Worm (Caenorhabditis elegans) whole organism, L4 larva: ENCODE measurements around the gene zip-10.

Source experiments
- D1046.2 ChIP-seq: fragments of 200-800 bp; sonication (Bioruptor generic); IDR thresholded peaks from 2 replicates; pipeline ENCODE4 v1.3.6; 2022; ENCODE audit warnings: missing genetic modification characterization, missing compliant biosample characterization
- F10B5.3 ChIP-seq: sonication (generic microtip); optimal IDR thresholded peaks from 2 replicates; lab custom pipeline; 2016; ENCODE audit warnings: mild to moderate bottlenecking, missing genetic modification characterization, missing compliant biosample characterization
- F26F4.8 ChIP-seq: fragments of 200-800 bp; sonication (Bioruptor generic); conservative IDR thresholded peaks from 2 replicates; pipeline ENCODE4 v1.3.6; 2022; ENCODE audit warnings: missing genetic modification characterization, missing compliant biosample characterization
- F37D6.2 ChIP-seq: sonication (generic microtip); optimal IDR thresholded peaks from 2 replicates; lab custom pipeline; 2016; ENCODE audit warnings: mild to moderate bottlenecking, missing genetic modification characterization, missing compliant biosample characterization
- ZK337.2 ChIP-seq: fragments of 200-800 bp; sonication (Bioruptor generic); IDR thresholded peaks from 2 replicates; pipeline ENCODE4 v1.3.6; 2022; ENCODE audit warnings: missing genetic modification reagents, missing genetic modification characterization, missing compliant biosample characterization
- ZK546.5 ChIP-seq, 2 experiments: sonication (generic microtip); optimal IDR thresholded peaks; 2 replicates each; lab custom pipeline; 2017; ENCODE audit warnings: missing biosample characterization in 2 of 2, missing genetic modification characterization in 2 of 2
- ceh-20 ChIP-seq: fragments of 200-800 bp; sonication (Bioruptor generic); IDR thresholded peaks from 2 replicates; pipeline ENCODE4 v1.3.6; 2022; ENCODE audit warnings: missing genetic modification reagents, missing genetic modification characterization, missing compliant biosample characterization
- ceh-28 ChIP-seq: fragments of 150-350 bp; optimal IDR thresholded peaks from 2 replicates; lab custom pipeline; 2014; ENCODE audit warnings: missing biosample characterization, missing genetic modification reagents, missing genetic modification characterization
- ceh-44 ChIP-seq: fragments of 200-800 bp; sonication (Bioruptor generic); IDR thresholded peaks from 2 replicates; pipeline ENCODE4 v1.3.6; 2022; ENCODE audit warnings: missing genetic modification reagents, missing genetic modification characterization, missing compliant biosample characterization
- ceh-82 ChIP-seq: sonication (generic microtip); optimal IDR thresholded peaks from 2 replicates; lab custom pipeline; 2017; ENCODE audit warnings: missing biosample characterization, missing genetic modification characterization
- daf-19 ChIP-seq: fragments of 200-800 bp; sonication (Bioruptor generic); conservative IDR thresholded peaks from 2 replicates; pipeline ENCODE4 v1.3.6; 2022; ENCODE audit warnings: missing genetic modification characterization, missing compliant biosample characterization
- dmd-6 ChIP-seq: fragments of 200-800 bp; sonication (Bioruptor generic); IDR thresholded peaks from 2 replicates; pipeline ENCODE4 v1.3.6; 2022; ENCODE audit warnings: missing genetic modification reagents, missing genetic modification characterization, missing compliant biosample characterization
- dpl-1 ChIP-seq: fragments of 150-350 bp; optimal IDR thresholded peaks from 2 replicates; lab custom pipeline; 2014; ENCODE audit warnings: missing biosample characterization, missing genetic modification reagents, missing genetic modification characterization
- dve-1 ChIP-seq: sonication (generic microtip); optimal IDR thresholded peaks from 2 replicates; lab custom pipeline; 2017; ENCODE audit warnings: antibody characterized with exemption, mild to moderate bottlenecking, missing genetic modification characterization, missing compliant biosample characterization; ENCODE audit not compliant: insufficient read depth
- fos-1 ChIP-seq: fragments of 150-350 bp; optimal IDR thresholded peaks from 2 replicates; lab custom pipeline; 2014; ENCODE audit warnings: missing biosample characterization, missing genetic modification characterization
- hlh-11 ChIP-seq: fragments of 200-800 bp; sonication (Bioruptor generic); optimal IDR thresholded peaks from 2 replicates; lab custom pipeline; 2018; ENCODE audit warnings: mild to moderate bottlenecking, missing genetic modification characterization, missing compliant biosample characterization
- hlh-30 ChIP-seq: sonication (generic microtip); optimal IDR thresholded peaks from 2 replicates; lab custom pipeline; 2017; ENCODE audit warnings: antibody characterized with exemption, mild to moderate bottlenecking, missing genetic modification characterization, missing compliant biosample characterization; ENCODE audit not compliant: insufficient read depth
- hmg-1.1 ChIP-seq: fragments of 200-800 bp; sonication (Bioruptor generic); IDR thresholded peaks from 2 replicates; pipeline ENCODE4 v1.3.6; 2022; ENCODE audit warnings: missing genetic modification reagents, missing genetic modification characterization, missing compliant biosample characterization
- lim-7 ChIP-seq: fragments of 200-800 bp; sonication (Bioruptor generic); IDR thresholded peaks from 2 replicates; pipeline ENCODE4 v1.3.6; 2022; ENCODE audit warnings: missing genetic modification characterization, missing compliant biosample characterization
- lin-1 ChIP-seq: fragments of 200-800 bp; sonication (Bioruptor generic); IDR thresholded peaks from 2 replicates; pipeline ENCODE4 v1.3.6; 2022; ENCODE audit warnings: missing genetic modification reagents, missing genetic modification characterization, missing compliant biosample characterization
- lsy-2 ChIP-seq, 2 experiments: fragments of 150-350 bp in 1 of 2; sonication (generic microtip) in 1 of 2; optimal IDR thresholded peaks; 2 replicates each; lab custom pipeline; 2014 to 2017; ENCODE audit warnings: missing biosample characterization in 2 of 2, missing genetic modification characterization in 2 of 2
- madf-5 ChIP-seq, 2 experiments: fragments of 200-800 bp; sonication (Bioruptor generic); IDR thresholded peaks; 2 replicates each; pipeline ENCODE4 v1.3.6; 2022; ENCODE audit warnings: missing compliant biosample characterization in 2 of 2, missing genetic modification characterization in 2 of 2
- madf-9 ChIP-seq: fragments of 200-800 bp; sonication (Bioruptor generic); conservative IDR thresholded peaks from 2 replicates; pipeline ENCODE4 v1.3.6; 2022; ENCODE audit warnings: missing genetic modification reagents, missing genetic modification characterization, missing compliant biosample characterization
- mdt-29 ChIP-seq: fragments of 200-800 bp; sonication (Bioruptor generic); IDR thresholded peaks from 2 replicates; pipeline ENCODE4 v1.3.6; 2022; ENCODE audit warnings: missing genetic modification reagents, missing genetic modification characterization, missing compliant biosample characterization
- mes-2 ChIP-seq: sonication (generic microtip); optimal IDR thresholded peaks from 2 replicates; lab custom pipeline; 2016; ENCODE audit warnings: missing genotype, mild to moderate bottlenecking, missing genetic modification characterization, missing compliant biosample characterization; ENCODE audit not compliant: poor library complexity, severe bottlenecking
- nhr-102 ChIP-seq: sonication (generic microtip); optimal IDR thresholded peaks from 2 replicates; lab custom pipeline; 2016; ENCODE audit warnings: mild to moderate bottlenecking, missing genetic modification characterization, moderate library complexity, missing compliant biosample characterization
- nhr-25 ChIP-seq: sonication (generic microtip); optimal IDR thresholded peaks from 2 replicates; lab custom pipeline; 2017; ENCODE audit warnings: missing genetic modification characterization, mild to moderate bottlenecking, missing compliant biosample characterization, antibody characterized with exemption, moderate library complexity, borderline replicate concordance; ENCODE audit not compliant: insufficient read depth
- nhr-28 ChIP-seq: fragments of 150-350 bp; optimal IDR thresholded peaks from 2 replicates; lab custom pipeline; 2014; ENCODE audit warnings: missing biosample characterization, missing genetic modification characterization
- nhr-42 ChIP-seq: fragments of 200-800 bp; sonication (Bioruptor generic); IDR thresholded peaks from 2 replicates; pipeline ENCODE4 v1.3.6; 2022; ENCODE audit warnings: missing genetic modification characterization, missing compliant biosample characterization
- nhr-48 ChIP-seq: sonication (generic microtip); optimal IDR thresholded peaks from 2 replicates; lab custom pipeline; 2016; ENCODE audit warnings: mild to moderate bottlenecking, missing genetic modification characterization, missing compliant biosample characterization
- nhr-76 ChIP-seq: fragments of 150-350 bp; optimal IDR thresholded peaks from 2 replicates; lab custom pipeline; 2014; ENCODE audit warnings: missing biosample characterization, missing genetic modification characterization
- nhr-77 ChIP-seq: fragments of 150-350 bp; optimal IDR thresholded peaks from 2 replicates; lab custom pipeline; 2014; ENCODE audit warnings: missing biosample characterization, missing genetic modification characterization
- php-3 ChIP-seq: fragments of 200-800 bp; sonication (Bioruptor generic); IDR thresholded peaks from 2 replicates; pipeline ENCODE4 v1.3.6; 2022; ENCODE audit warnings: missing genetic modification reagents, missing genetic modification characterization, missing compliant biosample characterization
- pqm-1 ChIP-seq: sonication (generic microtip); optimal IDR thresholded peaks from 2 replicates; lab custom pipeline; 2017; ENCODE audit warnings: missing biosample characterization, missing genetic modification characterization
- rbr-2 ChIP-seq: sonication (generic microtip); optimal IDR thresholded peaks from 2 replicates; lab custom pipeline; 2016; ENCODE audit warnings: missing genotype, missing genetic modification characterization, missing compliant biosample characterization
- sdz-12 ChIP-seq: fragments of 200-800 bp; sonication (Bioruptor generic); optimal IDR thresholded peaks from 2 replicates; lab custom pipeline; 2018; ENCODE audit warnings: mild to moderate bottlenecking, missing genetic modification characterization, missing compliant biosample characterization
- snpc-4 ChIP-seq: fragments of 150-350 bp; optimal IDR thresholded peaks from 2 replicates; lab custom pipeline; 2014; ENCODE audit warnings: missing biosample characterization, missing genetic modification characterization
- spr-1 ChIP-seq: sonication (generic microtip); optimal IDR thresholded peaks from 2 replicates; lab custom pipeline; 2016; ENCODE audit warnings: mild to moderate bottlenecking, missing genetic modification characterization, missing compliant biosample characterization
- spr-3 ChIP-seq: fragments of 200-800 bp; sonication (Bioruptor generic); optimal IDR thresholded peaks from 2 replicates; lab custom pipeline; 2018; ENCODE audit warnings: mild to moderate bottlenecking, missing genetic modification characterization, missing compliant biosample characterization
- unc-62 ChIP-seq, 3 experiments: fragments of 150-350 bp in 1 of 3; sonication (generic microtip); optimal IDR thresholded peaks in 2 of 3; peaks in 1 of 3; 1 replicate in 1 of 3; 2 replicates in 2 of 3; lab custom pipeline; 2014 to 2017; ENCODE audit warnings: missing biosample characterization in 3 of 3, missing genetic modification characterization in 3 of 3, missing genetic modification reagents in 3 of 3, missing genotype in 1 of 3
- vab-7 ChIP-seq: fragments of 200-800 bp; sonication (Bioruptor generic); IDR thresholded peaks from 2 replicates; pipeline ENCODE4 v1.3.6; 2022; ENCODE audit warnings: missing genetic modification reagents, missing genetic modification characterization, missing compliant biosample characterization
- zag-1 ChIP-seq: fragments of 150-350 bp; optimal IDR thresholded peaks from 2 replicates; lab custom pipeline; 2014; ENCODE audit warnings: missing biosample characterization, missing genetic modification characterization
- zfp-3 ChIP-seq: fragments of 200-800 bp; sonication (Bioruptor generic); conservative IDR thresholded peaks from 2 replicates; pipeline ENCODE4 v1.3.6; 2022; ENCODE audit warnings: missing genetic modification reagents, missing genetic modification characterization, missing compliant biosample characterization
- ztf-11 ChIP-seq: fragments of 150-350 bp; optimal IDR thresholded peaks from 2 replicates; lab custom pipeline; 2014; ENCODE audit warnings: missing biosample characterization, missing genetic modification characterization

Gene zip-10

ce11 chrV:11615948-11616681 lies 34.4 kb downstream of the zip-10 start, which contains the start of gene nlp-24:
Gene nlp-24 (plus strand): TSS chrV:11616376.
- TF ChIP-seq pqm-1 (tag; lab: Kevin White, UChicago) (no peak), mes-2 (peak; percentile 14), nhr-102 (no peak), rbr-2 (peak; percentile 5), dmd-6 (peak; percentile 45), F37D6.2 (tag; lab: Kevin White, UChicago) (no peak), nhr-42 (GFP tag; lab: Robert Waterston, UW) (peak; percentile 37; the same call in 1 of the 2 replicates), hlh-30 (tag; lab: Kevin White, UChicago) (peak; percentile 30), nhr-28 (tag; lab: Kevin White, UChicago) (peak; percentile 40), daf-19 (GFP tag; lab: Robert Waterston, UW) (no peak), ceh-28 (tag; lab: Kevin White, UChicago) (no peak), F26F4.8 (GFP tag; lab: Robert Waterston, UW) (no peak), lin-1 (GFP tag; lab: Robert Waterston, UW) (no peak; the same call in 1 of the 2 replicates), ceh-20 (GFP tag; lab: Robert Waterston, UW) (no peak), spr-1 (tag; lab: Kevin White, UChicago) (no peak), php-3 (GFP tag; lab: Robert Waterston, UW) (no peak), ZK337.2 (GFP tag; lab: Robert Waterston, UW) (no peak), hlh-11 (tag; lab: Kevin White, UChicago) (peak; percentile 22), unc-62 (GFP tag; optimal IDR thresholded peaks at IDR 0.05 in 1 of 2; lab: Kevin White, UChicago) (no peak), unc-62 (tag; optimal IDR thresholded peaks at IDR 0.05; lab: Kevin White, UChicago) (peak; percentile 7), mdt-29 (GFP tag; lab: Robert Waterston, UW) (no peak; the same call in 1 of the 2 replicates), nhr-48 (no peak), sdz-12 (GFP tag; lab: Kevin White, UChicago) (no peak), fos-1 (tag; lab: Kevin White, UChicago) (no peak), F10B5.3 (tag; lab: Kevin White, UChicago) (no peak), snpc-4 (no peak), D1046.2 (no peak), madf-5 (GFP tag; IDR thresholded peaks at IDR 0.05; lab: Robert Waterston, UW) (no peak), nhr-25 (tag; lab: Kevin White, UChicago) (peak; percentile 79), ZK546.5 (tag; optimal IDR thresholded peaks at IDR 0.05; lab: Kevin White, UChicago) (no peak), ztf-11 (tag; lab: Kevin White, UChicago) (no peak), dve-1 (tag; lab: Kevin White, UChicago) (peak; percentile 36), zag-1 (tag; lab: Kevin White, UChicago) (no peak), ceh-82 (tag; lab: Kevin White, UChicago) (no peak), nhr-77 (tag; lab: Kevin White, UChicago) (no peak), vab-7 (GFP tag; lab: Robert Waterston, UW) (no peak), lim-7 (no peak), nhr-76 (peak; percentile 16), spr-3 (GFP tag; lab: Kevin White, UChicago) (no peak), madf-9 (GFP tag; lab: Robert Waterston, UW) (no peak), ceh-44 (no peak), lsy-2 (tag; optimal IDR thresholded peaks at IDR 0.05; lab: Kevin White, UChicago) (peak in 1 of 2 experiments; percentile 4), dpl-1 (GFP tag; lab: Kevin White, UChicago) (no peak), zfp-3 (GFP tag; lab: Robert Waterston, UW) (no peak), hmg-1.1 (no peak)
- TF ChIP-seq, all 104 proteins: peak for 12
